Worm (Caenorhabditis elegans) whole organism, midembryonic: ENCODE results near the gene lap-2.

Experiments used
- T22C8.4 ChIP-seq: fragments of 200-800 bp; sonication (Bioruptor generic); IDR thresholded peaks from 2 replicates; pipeline ENCODE4 v1.3.6; 2022; ENCODE audit warnings: missing genetic modification characterization, missing compliant biosample characterization
- cog-1 ChIP-seq: sonication (generic microtip); optimal IDR thresholded peaks from 2 replicates; lab custom pipeline; 2016; ENCODE audit warnings: missing genetic modification characterization, missing compliant biosample characterization
- flt-1 ChIP-seq: fragments of 200-800 bp; sonication (Bioruptor generic); IDR thresholded peaks from 2 replicates; pipeline ENCODE4 v1.3.6; 2022; ENCODE audit warnings: missing genetic modification characterization, missing compliant biosample characterization
- klf-2 ChIP-seq: fragments of 200-800 bp; sonication (Bioruptor generic); conservative IDR thresholded peaks from 2 replicates; pipeline ENCODE4 v1.3.6; 2022; ENCODE audit warnings: missing genetic modification reagents, missing genetic modification characterization, missing compliant biosample characterization
- med-1 ChIP-seq: sonication (generic microtip); optimal IDR thresholded peaks from 2 replicates; lab custom pipeline; 2017; ENCODE audit warnings: missing genetic modification characterization, mild to moderate bottlenecking, missing compliant biosample characterization, antibody characterized with exemption, missing genetic modification reagents; ENCODE audit not compliant: insufficient read depth
- ref-1 ChIP-seq: fragments of 200-800 bp; sonication (Bioruptor generic); conservative IDR thresholded peaks from 2 replicates; pipeline ENCODE4 v1.3.6; 2022; ENCODE audit warnings: missing genetic modification reagents, missing genetic modification characterization, missing compliant biosample characterization
- tab-1 ChIP-seq: fragments of 200-800 bp; sonication (Bioruptor generic); IDR thresholded peaks from 2 replicates; pipeline ENCODE4 v1.3.6; 2022; ENCODE audit warnings: missing genetic modification characterization, missing compliant biosample characterization
- ztf-23 ChIP-seq: fragments of 200-800 bp; sonication (Bioruptor generic); IDR thresholded peaks from 2 replicates; pipeline ENCODE4 v1.3.6; 2022; ENCODE audit warnings: missing genetic modification reagents, missing genetic modification characterization, missing compliant biosample characterization
- ztf-29 ChIP-seq: fragments of 200-800 bp; sonication (Bioruptor generic); IDR thresholded peaks from 2 replicates; pipeline ENCODE4 v1.3.6; 2022; ENCODE audit warnings: missing genetic modification reagents, missing genetic modification characterization, missing compliant biosample characterization

lap-2 gene

DNA sequence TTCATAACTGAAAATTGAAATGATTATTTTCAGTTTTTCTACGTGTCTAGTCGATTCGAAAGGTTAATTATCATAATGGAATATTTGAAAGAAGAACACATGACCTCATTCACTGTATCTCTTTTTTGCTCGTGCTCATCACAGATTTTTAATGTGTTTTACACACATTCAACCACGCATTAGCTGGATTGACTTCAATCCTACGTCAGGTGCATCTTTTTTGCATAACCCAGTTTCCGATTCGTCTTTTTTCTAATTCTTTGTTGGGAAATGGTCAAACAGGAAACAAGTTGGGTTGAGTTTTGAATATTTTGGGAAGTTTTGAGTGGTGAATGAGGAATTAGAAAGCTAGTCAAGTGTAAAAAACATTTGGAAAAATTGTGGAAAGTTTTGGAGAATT lies 26.8 kb downstream of the lap-2 start:
- no peak for TF ChIP-seq klf-2 (GFP tag; lab: Robert Waterston, UW)
- no peak for TF ChIP-seq ztf-23 (GFP tag; lab: Robert Waterston, UW)
- no peak for TF ChIP-seq med-1

DNA sequence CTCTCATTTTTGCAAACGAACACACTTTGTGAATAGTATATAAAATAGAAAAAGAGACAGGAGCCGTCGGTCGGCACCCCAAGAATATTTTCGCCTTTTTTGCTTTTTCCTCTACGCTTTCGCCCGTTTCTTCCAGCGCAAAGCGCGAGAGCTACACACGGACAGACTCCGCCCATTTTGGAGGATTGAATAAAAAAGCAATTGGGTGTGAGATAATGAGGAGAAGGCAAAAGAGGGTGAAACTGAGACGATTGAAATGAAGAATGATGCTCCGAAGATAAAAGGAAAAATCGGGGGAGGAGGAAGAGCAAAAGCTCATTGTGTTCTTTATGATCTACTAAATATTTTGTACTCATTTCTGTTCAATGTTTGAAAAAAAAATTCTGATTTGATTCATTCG lies 27.5 kb downstream of the lap-2 start, which contains the start of gene C34B4.3:
C34B4.3 (minus strand) TSS at position 101 of the 400 bp plus-strand sequence.
- no peak for TF ChIP-seq klf-2 (GFP tag; lab: Robert Waterston, UW)

DNA sequence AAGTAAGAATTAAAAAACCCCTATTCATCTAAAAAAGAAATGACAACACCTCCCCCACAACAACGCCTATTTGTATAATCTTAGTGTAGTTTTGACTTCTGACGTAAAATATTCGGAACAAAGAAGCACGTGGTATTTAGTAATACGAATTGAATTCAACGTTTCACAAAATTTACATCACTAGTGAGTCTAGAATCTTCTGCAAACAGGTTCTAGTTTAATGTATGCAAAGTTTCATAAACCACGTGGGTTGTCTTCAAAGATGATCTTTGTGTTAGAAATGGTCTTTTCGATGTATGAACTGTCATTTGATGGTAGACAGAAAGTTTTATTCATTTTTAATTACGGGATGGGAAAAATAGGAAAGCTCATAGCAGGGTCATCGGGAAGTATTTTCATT lies 29.6 kb downstream of the lap-2 start:
- no peak for TF ChIP-seq cog-1 (tag; lab: Kevin White, UChicago)
- TF ChIP-seq tab-1 (GFP tag; lab: Robert Waterston, UW): no peak
- no peak for TF ChIP-seq ztf-23 (GFP tag; lab: Robert Waterston, UW)
- no peak for TF ChIP-seq med-1
- no peak for TF ChIP-seq klf-2 (GFP tag; lab: Robert Waterston, UW)
- no peak for TF ChIP-seq ref-1 (GFP tag; lab: Robert Waterston, UW)
- TF ChIP-seq flt-1 (GFP tag; lab: Robert Waterston, UW): no peak
- TF ChIP-seq T22C8.4 (GFP tag; lab: Robert Waterston, UW): no peak
- TF ChIP-seq ztf-29 (GFP tag; lab: Robert Waterston, UW): no peak

ce11 chrV:13074148-13074547 lies 30.6 kb downstream of the lap-2 start:
- TF ChIP-seq ztf-29 (GFP tag; lab: Robert Waterston, UW): no peak
- no peak for TF ChIP-seq ref-1 (GFP tag; lab: Robert Waterston, UW)
- no peak for TF ChIP-seq T22C8.4 (GFP tag; lab: Robert Waterston, UW)
- no peak for TF ChIP-seq cog-1 (tag; lab: Kevin White, UChicago)
- TF ChIP-seq ztf-23 (GFP tag; lab: Robert Waterston, UW): no peak
- TF ChIP-seq med-1: no peak
- no peak for TF ChIP-seq flt-1 (GFP tag; lab: Robert Waterston, UW)
- TF ChIP-seq tab-1 (GFP tag; lab: Robert Waterston, UW): no peak
- TF ChIP-seq klf-2 (GFP tag; lab: Robert Waterston, UW): no peak

DNA sequence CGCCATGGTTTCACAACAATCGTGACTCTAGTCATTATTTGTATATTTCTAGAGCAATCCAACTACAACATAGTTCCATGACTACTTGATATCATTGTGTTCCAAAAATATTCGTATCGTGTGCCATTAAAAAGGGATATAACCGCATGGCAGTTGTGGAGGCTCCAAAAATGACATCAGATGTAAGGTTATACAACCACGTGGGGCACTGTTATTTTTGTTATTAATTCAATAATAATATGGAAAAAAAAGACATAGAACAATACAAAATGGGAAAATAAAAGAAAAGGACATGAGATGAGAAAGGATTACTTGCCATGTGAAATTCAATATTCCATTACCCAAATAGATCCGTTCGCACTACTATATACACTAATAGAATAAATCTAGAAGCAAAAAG lies 31.9 kb downstream of the lap-2 start:
- no peak for TF ChIP-seq cog-1 (tag; lab: Kevin White, UChicago)
- no peak for TF ChIP-seq klf-2 (GFP tag; lab: Robert Waterston, UW)

DNA sequence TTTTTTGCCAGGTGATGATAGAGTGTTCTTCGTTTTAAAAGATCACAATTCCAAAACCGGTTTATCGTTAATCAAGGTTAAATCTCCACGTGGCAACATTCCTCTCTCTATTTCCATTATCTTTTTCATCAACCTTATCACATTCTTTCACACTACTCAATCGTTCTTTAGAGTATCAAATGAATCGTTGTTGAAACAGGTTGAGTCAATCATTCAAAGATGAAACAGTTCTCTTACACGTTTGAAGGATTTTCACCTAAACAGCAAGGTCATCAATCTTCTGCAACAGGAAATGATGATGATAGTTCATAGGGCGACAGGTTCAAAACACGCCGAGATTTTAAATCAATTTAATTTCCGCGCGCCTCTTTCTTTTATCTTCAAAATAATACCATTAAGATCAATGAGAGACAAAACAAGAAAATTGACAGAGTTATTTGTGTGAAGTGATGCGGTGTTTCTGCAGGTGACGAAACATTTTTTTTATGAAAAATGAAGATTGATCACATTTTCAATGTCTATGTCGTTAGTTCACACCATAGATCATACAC lies 37.8 kb downstream of the lap-2 start:
- TF ChIP-seq klf-2 (GFP tag; lab: Robert Waterston, UW): no peak
- TF ChIP-seq med-1: no peak
- no peak for TF ChIP-seq ztf-23 (GFP tag; lab: Robert Waterston, UW)
- TF ChIP-seq ref-1 (GFP tag; lab: Robert Waterston, UW): no peak
- TF ChIP-seq tab-1 (GFP tag; lab: Robert Waterston, UW): no peak
- TF ChIP-seq T22C8.4 (GFP tag; lab: Robert Waterston, UW): no peak
- TF ChIP-seq ztf-29 (GFP tag; lab: Robert Waterston, UW): no peak
- no peak for TF ChIP-seq cog-1 (tag; lab: Kevin White, UChicago)
- TF ChIP-seq flt-1 (GFP tag; lab: Robert Waterston, UW): no peak

- TF ChIP-seq cog-1 (tag; lab: Kevin White, UChicago) (peak; percentile 6), klf-2 (GFP tag; lab: Robert Waterston, UW) (no peak), ztf-23 (GFP tag; lab: Robert Waterston, UW) (no peak), med-1 (no peak), ztf-29 (GFP tag; lab: Robert Waterston, UW) (no peak), ref-1 (GFP tag; lab: Robert Waterston, UW) (no peak)
These were observed 39.1 kb downstream of the lap-2 start, which contains the start of gene C34B4.2 for ce11 chrV:13082442-13083126. Gene C34B4.2, plus strand, starts transcription at chrV:13083055.

DNA sequence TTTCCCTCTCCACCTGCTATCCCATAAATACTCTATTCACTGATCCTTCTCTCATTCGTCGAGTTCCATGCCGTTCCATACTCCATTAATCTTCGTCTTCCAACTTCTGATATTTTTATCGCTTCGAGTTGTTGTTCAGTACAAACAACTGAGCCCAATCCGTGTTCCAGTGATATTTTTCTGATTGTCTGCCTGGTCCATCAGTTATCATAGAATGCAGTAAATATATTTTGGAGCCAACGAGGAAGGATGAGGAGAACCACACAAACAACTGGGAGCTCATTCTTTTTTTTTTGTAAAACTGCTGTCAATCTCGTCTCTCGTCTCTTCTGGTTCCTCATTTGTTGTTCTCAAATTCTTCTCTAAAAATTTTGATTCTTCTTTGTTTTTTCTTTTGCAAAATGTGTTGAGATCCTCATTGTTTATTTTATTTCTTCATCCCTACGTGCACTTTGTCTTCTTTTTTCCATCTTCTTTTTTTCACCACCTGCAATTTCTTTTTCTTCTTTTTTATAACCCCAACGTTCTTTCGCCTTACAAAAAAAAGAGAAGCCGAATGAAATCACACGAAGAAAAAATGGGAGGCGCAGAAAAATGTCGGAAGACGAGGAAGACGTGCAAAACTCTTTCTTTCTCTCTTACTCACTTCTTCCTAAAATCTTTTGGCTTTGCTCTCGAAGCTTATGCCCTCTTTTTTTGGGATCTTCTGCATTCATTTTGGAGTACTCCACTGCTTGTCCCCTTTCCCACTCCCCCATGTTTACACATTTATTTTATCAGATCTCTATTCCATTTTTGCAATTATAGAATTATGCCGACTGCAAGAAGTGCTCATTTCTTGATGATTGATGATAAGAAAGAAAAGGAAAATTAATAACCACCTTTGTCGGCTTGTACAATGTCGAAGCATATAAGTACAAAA lies 40.5 kb downstream of the lap-2 start:
- TF ChIP-seq ref-1 (GFP tag; lab: Robert Waterston, UW) (no peak), cog-1 (tag; lab: Kevin White, UChicago) (no peak), ztf-23 (GFP tag; lab: Robert Waterston, UW) (no peak), tab-1 (GFP tag; lab: Robert Waterston, UW) (no peak), T22C8.4 (GFP tag; lab: Robert Waterston, UW) (no peak), ztf-29 (GFP tag; lab: Robert Waterston, UW) (no peak), klf-2 (GFP tag; lab: Robert Waterston, UW) (no peak), med-1 (no peak), flt-1 (GFP tag; lab: Robert Waterston, UW) (no peak)

ce11 chrV:13085227-13085640 lies 41.7 kb downstream of the lap-2 start:
- TF ChIP-seq flt-1 (GFP tag; lab: Robert Waterston, UW): no peak
- no peak for TF ChIP-seq klf-2 (GFP tag; lab: Robert Waterston, UW)
- TF ChIP-seq ztf-23 (GFP tag; lab: Robert Waterston, UW): no peak
- TF ChIP-seq ztf-29 (GFP tag; lab: Robert Waterston, UW): no peak
